Fruit fly (Drosophila melanogaster) whole organism, embryonic: ENCODE data around the gene Prtl99C.

Experiments
- Abd-B ChIP-seq: fragments of 200-800 bp; sonication (Bioruptor generic); optimal IDR thresholded peaks from 2 replicates; lab custom pipeline; 2018; ENCODE audit warnings: missing biosample characterization, mild to moderate bottlenecking, missing genetic modification characterization, moderate library complexity
- Awh ChIP-seq: fragments of 200-800 bp; sonication (Bioruptor generic); IDR thresholded peaks from 2 replicates; pipeline ENCODE4, ENCODE4 v1.3.6; 2022; ENCODE audit warnings: missing biosample characterization, missing genetic modification characterization
- Blimp-1 ChIP-seq: fragments of 200-800 bp; sonication (Bioruptor generic); optimal IDR thresholded peaks from 3 replicates; lab custom pipeline; 2018; ENCODE audit warnings: missing biosample characterization, missing genetic modification characterization, mild to moderate bottlenecking, moderate library complexity, missing genetic modification reagents
- CG10147 ChIP-seq: fragments of 200-800 bp; sonication (Bioruptor generic); optimal IDR thresholded peaks from 2 replicates; lab custom pipeline; 2019; ENCODE audit warnings: missing biosample characterization, mild to moderate bottlenecking, missing genetic modification characterization, moderate library complexity
- CG10979 ChIP-seq: fragments of 200-800 bp; sonication (Bioruptor generic); optimal IDR thresholded peaks from 2 replicates; lab custom pipeline; 2018; ENCODE audit warnings: missing biosample characterization, mild to moderate bottlenecking, missing genetic modification characterization, moderate library complexity
- CG11247 ChIP-seq: fragments of 200-800 bp; sonication (Bioruptor generic); IDR thresholded peaks from 2 replicates; pipeline ENCODE4 v1.3.6; 2022; ENCODE audit warnings: missing biosample characterization, missing genetic modification characterization
- CG12299 ChIP-seq: fragments of 200-800 bp; sonication (Bioruptor generic); optimal IDR thresholded peaks from 2 replicates; lab custom pipeline; 2018; ENCODE audit warnings: missing biosample characterization, mild to moderate bottlenecking, missing genetic modification characterization
- CG1233 ChIP-seq: fragments of 200-800 bp; sonication (Bioruptor generic); optimal IDR thresholded peaks from 4 replicates; lab custom pipeline; 2018; ENCODE audit warnings: missing biosample characterization, mild to moderate bottlenecking, missing genetic modification characterization
- CG13624 ChIP-seq: fragments of 200-800 bp; sonication (Bioruptor generic); optimal IDR thresholded peaks from 2 replicates; lab custom pipeline; 2016; ENCODE audit warnings: missing biosample characterization, missing genetic modification characterization
- CG17359 ChIP-seq: fragments of 200-800 bp; sonication (Bioruptor generic); optimal IDR thresholded peaks from 3 replicates; lab custom pipeline; 2018; ENCODE audit warnings: missing biosample characterization, mild to moderate bottlenecking, missing genetic modification characterization, moderate library complexity
- CG17829 ChIP-seq: fragments of 200-800 bp; optimal IDR thresholded peaks from 2 replicates; lab custom pipeline; 2019; ENCODE audit warnings: missing biosample characterization, mild to moderate bottlenecking, missing genetic modification characterization, moderate library complexity
- CG18619 ChIP-seq: fragments of 200-800 bp; sonication (Bioruptor generic); optimal IDR thresholded peaks from 3 replicates; lab custom pipeline; 2017; ENCODE audit warnings: missing biosample characterization, mild to moderate bottlenecking, missing genetic modification characterization
- CG2889 ChIP-seq: fragments of 200-800 bp; sonication (Bioruptor generic); IDR thresholded peaks from 3 replicates; pipeline ENCODE4 v1.3.6; 2022; ENCODE audit warnings: missing biosample characterization, missing genetic modification characterization
- CG32532 ChIP-seq: fragments of 200-800 bp; sonication (Bioruptor generic); IDR thresholded peaks from 2 replicates; pipeline ENCODE4 v1.3.6; 2022; ENCODE audit warnings: missing biosample characterization, missing genetic modification characterization
- CG32767 ChIP-seq: fragments of 200-800 bp; sonication (Bioruptor generic); IDR thresholded peaks from 2 replicates; pipeline ENCODE4 v1.3.6; 2022; ENCODE audit warnings: missing biosample characterization, missing genetic modification characterization
- CG33213 ChIP-seq: fragments of 200-800 bp; sonication (Bioruptor generic); optimal IDR thresholded peaks from 3 replicates; lab custom pipeline; 2016; ENCODE audit warnings: missing biosample characterization, missing genetic modification characterization
- CG3407 ChIP-seq: fragments of 200-800 bp; sonication (Bioruptor generic); optimal IDR thresholded peaks from 2 replicates; lab custom pipeline; 2018; ENCODE audit warnings: missing biosample characterization, mild to moderate bottlenecking, missing genetic modification characterization
- CG4282 ChIP-seq: fragments of 200-800 bp; sonication (Bioruptor generic); optimal IDR thresholded peaks from 2 replicates; lab custom pipeline; 2016; ENCODE audit warnings: missing biosample characterization, missing genetic modification characterization
- CG5180 ChIP-seq: fragments of 200-800 bp; sonication (Bioruptor generic); optimal IDR thresholded peaks from 3 replicates; lab custom pipeline; 2017; ENCODE audit warnings: missing biosample characterization, missing genetic modification characterization, mild to moderate bottlenecking, moderate library complexity, missing genetic modification reagents
- CG6175 ChIP-seq: fragments of 200-800 bp; sonication (Bioruptor generic); IDR thresholded peaks from 3 replicates; pipeline ENCODE4 v1.3.6; 2022; ENCODE audit warnings: missing biosample characterization, missing genetic modification characterization
- CG6813 ChIP-seq: fragments of 200-800 bp; sonication (Bioruptor generic); optimal IDR thresholded peaks from 2 replicates; lab custom pipeline; 2017; ENCODE audit warnings: missing biosample characterization, missing genetic modification characterization, mild to moderate bottlenecking, moderate library complexity, missing genetic modification reagents
- CG7963 ChIP-seq: fragments of 200-800 bp; sonication (Bioruptor generic); IDR thresholded peaks from 3 replicates; pipeline ENCODE4 v1.3.6; 2022; ENCODE audit warnings: missing biosample characterization, missing genetic modification characterization; ENCODE audit not compliant: partially characterized antibody
- CG7987 ChIP-seq: fragments of 200-800 bp; sonication (Bioruptor generic); optimal IDR thresholded peaks from 2 replicates; lab custom pipeline; 2018; ENCODE audit warnings: missing biosample characterization, mild to moderate bottlenecking, missing genetic modification characterization, moderate library complexity
- CG9876 ChIP-seq: fragments of 200-800 bp; sonication (Bioruptor generic); optimal IDR thresholded peaks from 2 replicates; lab custom pipeline; 2016; ENCODE audit warnings: missing biosample characterization, missing genetic modification characterization
- Dbx ChIP-seq: fragments of 200-800 bp; sonication (Bioruptor generic); IDR thresholded peaks from 3 replicates; pipeline ENCODE4 v1.3.6; 2022; ENCODE audit warnings: missing biosample characterization, missing genetic modification characterization
- Dll ChIP-seq: fragments of 200-800 bp; sonication (Bioruptor generic); IDR thresholded peaks from 4 replicates; pipeline ENCODE4 v1.3.6; 2022; ENCODE audit warnings: missing biosample characterization, missing genetic modification characterization; ENCODE audit not compliant: partially characterized antibody
- Doc3 ChIP-seq: fragments of 200-800 bp; sonication (Bioruptor generic); IDR thresholded peaks from 3 replicates; pipeline ENCODE4 v1.3.6; 2022; ENCODE audit warnings: missing biosample characterization, missing genetic modification characterization; ENCODE audit not compliant: partially characterized antibody
- Ets65A ChIP-seq: fragments of 200-800 bp; sonication (Bioruptor generic); peaks from one replicate; lab custom pipeline; 2016; ENCODE audit warnings: missing biosample characterization, missing genetic modification characterization
- Hand ChIP-seq: fragments of 200-800 bp; sonication (Bioruptor generic); optimal IDR thresholded peaks from 2 replicates; lab custom pipeline; 2017; ENCODE audit warnings: mild to moderate bottlenecking, missing biosample characterization, missing genetic modification reagents, missing genetic modification characterization
- Lpt ChIP-seq: fragments of >200 bp; optimal IDR thresholded peaks from 2 replicates; lab custom pipeline; 2018; ENCODE audit warnings: missing biosample characterization, missing genetic modification characterization
- NC2α ChIP-seq: fragments of 200-800 bp; sonication (Bioruptor generic); optimal IDR thresholded peaks from 2 replicates; lab custom pipeline; 2016; ENCODE audit warnings: missing biosample characterization, missing genetic modification characterization
- Nf-YA ChIP-seq: fragments of 200-800 bp; sonication (Bioruptor generic); IDR thresholded peaks from 2 replicates; pipeline ENCODE4 v1.3.6; 2022; ENCODE audit warnings: missing biosample characterization, missing genetic modification characterization
- Trl ChIP-seq, 3 experiments: fragments of >200 bp in 2 of 3; fragments of 200-800 bp in 1 of 3; sonication (Bioruptor generic) in 1 of 3; optimal IDR thresholded peaks; 2 replicates in 1 of 3; 3 replicates in 2 of 3; lab custom pipeline; 2016 to 2017; ENCODE audit warnings: missing biosample characterization in 1 of 3, missing genetic modification characterization in 1 of 3
- amos ChIP-seq: fragments of 200-800 bp; sonication (Bioruptor generic); IDR thresholded peaks from 2 replicates; pipeline ENCODE4 v1.3.6; 2022; ENCODE audit warnings: missing biosample characterization, missing genetic modification characterization; ENCODE audit not compliant: partially characterized antibody
- az2 ChIP-seq: fragments of 200-800 bp; sonication (Bioruptor generic); optimal IDR thresholded peaks from 3 replicates; lab custom pipeline; 2016; ENCODE audit warnings: missing biosample characterization, missing genetic modification characterization
- bcd ChIP-seq: fragments of 200-800 bp; sonication (Bioruptor generic); optimal IDR thresholded peaks from 2 replicates; lab custom pipeline; 2017; ENCODE audit warnings: missing biosample characterization, mild to moderate bottlenecking, missing genetic modification characterization
- btn ChIP-seq: fragments of 200-800 bp; sonication (Bioruptor generic); optimal IDR thresholded peaks from 2 replicates; lab custom pipeline; 2016; ENCODE audit warnings: missing biosample characterization, missing genetic modification characterization
- ftz-f1 ChIP-seq: fragments of 200-800 bp; sonication (Bioruptor generic); optimal IDR thresholded peaks from 2 replicates; lab custom pipeline; 2016; ENCODE audit warnings: missing biosample characterization, missing genetic modification characterization
- gsb ChIP-seq: fragments of 200-800 bp; sonication (Bioruptor generic); IDR thresholded peaks from 2 replicates; pipeline ENCODE4 v1.3.6; 2022; ENCODE audit warnings: missing biosample characterization, missing genetic modification characterization
- her ChIP-seq: fragments of 200-800 bp; sonication (Bioruptor generic); optimal IDR thresholded peaks from 2 replicates; lab custom pipeline; 2016; ENCODE audit warnings: missing biosample characterization, missing genetic modification characterization
- hth ChIP-seq: fragments of >200 bp; optimal IDR thresholded peaks from 2 replicates; lab custom pipeline; 2017; ENCODE audit warnings: inconsistent platforms
- peb ChIP-seq: fragments of 200-800 bp; sonication (Bioruptor generic); IDR thresholded peaks from 2 replicates; pipeline ENCODE4 v1.3.6; 2022; ENCODE audit warnings: missing biosample characterization, missing genetic modification characterization
- psq ChIP-seq: fragments of 200-800 bp; sonication (Bioruptor generic); optimal IDR thresholded peaks from 2 replicates; lab custom pipeline; 2017; ENCODE audit warnings: missing biosample characterization, missing genetic modification characterization
- run ChIP-seq: fragments of 200-800 bp; sonication (Bioruptor generic); optimal IDR thresholded peaks from 3 replicates; lab custom pipeline; 2018; ENCODE audit warnings: missing biosample characterization, mild to moderate bottlenecking, missing genetic modification characterization
- sens-2 ChIP-seq: fragments of 200-800 bp; sonication (Bioruptor generic); IDR thresholded peaks from 2 replicates; pipeline ENCODE4 v1.3.6; 2022; ENCODE audit warnings: missing biosample characterization, missing genetic modification characterization
- seq ChIP-seq: fragments of 200-800 bp; sonication (Bioruptor generic); IDR thresholded peaks from 2 replicates; pipeline ENCODE4 v1.3.6; 2022; ENCODE audit warnings: missing biosample characterization, missing genetic modification characterization
- slou ChIP-seq: fragments of 200-800 bp; sonication (Bioruptor generic); optimal IDR thresholded peaks from 3 replicates; lab custom pipeline; 2016; ENCODE audit warnings: missing biosample characterization, missing genetic modification characterization
- slp2 ChIP-seq: fragments of 200-800 bp; sonication (Bioruptor generic); optimal IDR thresholded peaks from 2 replicates; lab custom pipeline; 2016; ENCODE audit warnings: missing biosample characterization, missing genetic modification characterization
- sug ChIP-seq: fragments of 200-800 bp; optimal IDR thresholded peaks from 2 replicates; lab custom pipeline; 2019; ENCODE audit warnings: missing biosample characterization, mild to moderate bottlenecking, missing genetic modification characterization, moderate library complexity
- ttk ChIP-seq: fragments of 200-800 bp; sonication (Bioruptor generic); IDR thresholded peaks from 2 replicates; pipeline ENCODE4 v2.1.2; 2022; ENCODE audit warnings: missing biosample characterization, missing genetic modification characterization
- usp ChIP-seq: fragments of >200 bp; optimal IDR thresholded peaks from 2 replicates; lab custom pipeline; 2017; ENCODE audit warnings: missing biosample characterization, missing genetic modification characterization
- vvl ChIP-seq: fragments of 200-800 bp; sonication (Bioruptor generic); IDR thresholded peaks from 2 replicates; pipeline ENCODE4 v1.3.6; 2022; ENCODE audit warnings: missing biosample characterization, missing genetic modification characterization

Gene Prtl99C

dm6 chr3R:29830925-29831324 is 4.8 kb upstream of the Prtl99C start:
- TF ChIP-seq CG6175 (GFP tag; lab: Robert Waterston, UW) (no peak), CG32767 (GFP tag; lab: Robert Waterston, UW) (no peak), vvl (GFP tag; lab: Robert Waterston, UW) (no peak), Dll (GFP tag; lab: Robert Waterston, UW) (no peak), CG33213 (GFP tag; lab: Kevin White, UChicago) (peak; percentile 24), slou (no peak), CG13624 (no peak), Blimp-1 (peak; percentile 71), CG4282 (no peak), CG11247 (GFP tag; lab: Robert Waterston, UW) (no peak), seq (GFP tag; lab: Robert Waterston, UW) (no peak), sens-2 (GFP tag; lab: Robert Waterston, UW) (no peak), CG7963 (GFP tag; lab: Robert Waterston, UW) (no peak), Awh (GFP tag; lab: Robert Waterston, UW) (no peak), CG3407 (GFP tag; lab: Kevin White, UChicago) (peak; percentile 17), CG10147 (GFP tag; lab: Kevin White, UChicago) (no peak), CG7987 (GFP tag; lab: Kevin White, UChicago) (peak; percentile 79), ftz-f1 (GFP tag; lab: Kevin White, UChicago) (no peak), CG17829 (peak; percentile 30), Ets65A (GFP tag; lab: Kevin White, UChicago) (no peak), CG1233 (GFP tag; lab: Kevin White, UChicago) (peak; percentile 84), Doc3 (GFP tag; lab: Robert Waterston, UW) (no peak), hth (lab: Kevin White, UChicago) (no peak), run (tag; lab: Kevin White, UChicago) (no peak), CG12299 (tag; lab: Kevin White, UChicago) (peak; percentile 14), bcd (GFP tag; lab: Kevin White, UChicago) (peak; percentile 9), her (GFP tag; lab: Kevin White, UChicago) (no peak), usp (GFP tag; lab: Kevin White, UChicago) (no peak), Dbx (GFP tag; lab: Robert Waterston, UW) (no peak), CG5180 (peak; percentile 39), CG10979 (tag; lab: Kevin White, UChicago) (peak; percentile 54), Trl (optimal IDR thresholded peaks at IDR 0.05; lab: Kevin White, UChicago) (no peak), Trl (GFP tag; optimal IDR thresholded peaks at IDR 0.05; lab: Kevin White, UChicago) (no peak), CG32532 (GFP tag; lab: Robert Waterston, UW) (no peak), az2 (no peak), Nf-YA (no peak), CG2889 (GFP tag; lab: Robert Waterston, UW) (no peak), slp2 (GFP tag; lab: Kevin White, UChicago) (no peak), Hand (GFP tag; lab: Kevin White, UChicago) (no peak), psq (GFP tag; lab: Kevin White, UChicago) (no peak), CG6813 (GFP tag; lab: Kevin White, UChicago) (peak; percentile 90), peb (GFP tag; lab: Robert Waterston, UW) (no peak), CG18619 (GFP tag; lab: Kevin White, UChicago) (no peak), NC2α (GFP tag; lab: Kevin White, UChicago) (no peak), sug (tag; lab: Kevin White, UChicago) (no peak), CG17359 (no peak), btn (no peak), gsb (GFP tag; lab: Robert Waterston, UW) (no peak), Abd-B (GFP tag; lab: Kevin White, UChicago) (no peak), amos (GFP tag; lab: Robert Waterston, UW) (no peak), CG9876 (GFP tag; lab: Kevin White, UChicago) (no peak), ttk (GFP tag; lab: Robert Waterston, UW) (no peak), Lpt (GFP tag; lab: Kevin White, UChicago) (no peak)
